Fruit fly (Drosophila melanogaster): ENCODE data around the gene CG17104.

The CG17104 gene

DNA sequence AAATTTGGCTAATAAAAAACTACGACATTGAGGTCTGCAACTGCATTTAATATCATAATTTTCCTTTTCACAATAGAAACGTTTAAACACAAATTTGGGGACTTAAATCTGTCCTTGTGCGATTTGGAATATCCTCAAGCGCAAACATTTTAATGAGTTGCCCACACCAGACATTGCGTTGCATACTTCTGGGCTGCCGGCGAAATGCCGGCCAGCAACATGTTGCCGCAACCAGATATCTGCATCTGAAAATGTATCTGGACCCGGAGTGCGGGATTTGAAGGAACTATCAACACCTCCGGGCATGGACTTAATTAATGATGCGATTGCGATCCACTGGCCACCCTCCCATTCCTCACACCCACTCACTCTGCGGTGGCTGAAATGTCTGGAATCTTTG is 22.5 kb upstream of the CG17104 start:
- TF ChIP-seq ab (GFP tag; optimal IDR thresholded peaks at IDR 0.05): no peak
- TF ChIP-seq CG17359 (tag; optimal IDR thresholded peaks at IDR 0.05): no peak
- TF ChIP-seq CG2199 (GFP tag; IDR thresholded peaks at IDR 0.05): 0 out of 3 replicates have a peak, but pooled peaks have one; percentile 30
- no peak for TF ChIP-seq Dll (GFP tag; IDR thresholded peaks at IDR 0.05; ENCODE audit: partially characterized antibody)
- TF ChIP-seq bigmax (GFP tag; optimal IDR thresholded peaks at IDR 0.05): no peak
- TF ChIP-seq CG31224 (GFP tag; IDR thresholded peaks at IDR 0.05): no peak
- no peak for TF ChIP-seq CG1832 (GFP tag; optimal IDR thresholded peaks at IDR 0.05)
- no peak for TF ChIP-seq BtbVII (GFP tag; optimal IDR thresholded peaks at IDR 0.05)
- TF ChIP-seq fd64A (GFP tag; optimal IDR thresholded peaks at IDR 0.05): no peak
- TF ChIP-seq CG2202 (tag; optimal IDR thresholded peaks at IDR 0.05): no peak
- TF ChIP-seq Rfx (GFP tag; IDR thresholded peaks at IDR 0.05): no peak
- no peak for TF ChIP-seq Side (GFP tag; optimal IDR thresholded peaks at IDR 0.05)
- no peak for TF ChIP-seq da (GFP tag; optimal IDR thresholded peaks at IDR 0.05)
- TF ChIP-seq chinmo (GFP tag; IDR thresholded peaks at IDR 0.05; ENCODE audit: partially characterized antibody): no peak
- no peak for TF ChIP-seq CG13123 (GFP tag; optimal IDR thresholded peaks at IDR 0.05)
- TF ChIP-seq CG8281 (tag; optimal IDR thresholded peaks at IDR 0.05): no peak
- TF ChIP-seq CG11456 (GFP tag; IDR thresholded peaks at IDR 0.05): no peak
- TF ChIP-seq grn (GFP tag; optimal IDR thresholded peaks at IDR 0.05): no peak
- TF ChIP-seq MBD-R2 (GFP tag; IDR thresholded peaks at IDR 0.05): no peak
- TF ChIP-seq zen (tag; optimal IDR thresholded peaks at IDR 0.05): peak; percentile 19
- TF ChIP-seq btn (GFP tag; optimal IDR thresholded peaks at IDR 0.05): no peak
- TF ChIP-seq HLHmδ (GFP tag; optimal IDR thresholded peaks at IDR 0.05): no peak
- TF ChIP-seq CG11504 (tag; optimal IDR thresholded peaks at IDR 0.05): peak; percentile 99
- no peak for TF ChIP-seq yki (optimal IDR thresholded peaks at IDR 0.05)
- no peak for TF ChIP-seq Myb (GFP tag; optimal IDR thresholded peaks at IDR 0.05)

DNA sequence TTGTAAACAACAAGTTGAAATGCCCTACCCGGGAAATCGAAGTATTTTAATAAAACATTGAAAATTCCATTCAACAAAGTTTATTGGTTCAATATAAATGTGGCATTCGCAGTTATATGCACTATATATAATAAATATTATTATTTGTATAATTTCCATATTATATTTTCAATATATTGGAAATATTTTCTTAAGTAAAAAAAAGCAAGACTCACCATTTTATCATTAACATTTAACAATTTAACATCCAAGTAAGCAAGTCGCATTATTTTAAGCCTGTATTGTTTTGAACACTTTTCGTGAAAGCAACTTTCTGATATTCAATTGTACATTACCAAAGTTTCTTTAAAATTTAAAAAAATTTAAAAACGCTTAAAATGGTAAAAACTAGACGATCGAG is 19.0 kb upstream of the CG17104 start, which contains the start of gene CG45690:
CG45690 (plus strand) TSS at position 301 of the 400 bp plus-strand sequence.
- TF ChIP-seq CG14710 (tag; optimal IDR thresholded peaks at IDR 0.05) (no peak), CG8924 (tag; optimal IDR thresholded peaks at IDR 0.05) (no peak), chm (GFP tag; IDR thresholded peaks at IDR 0.05) (no peak), jing (GFP tag; optimal IDR thresholded peaks at IDR 0.05) (no peak)

DNA sequence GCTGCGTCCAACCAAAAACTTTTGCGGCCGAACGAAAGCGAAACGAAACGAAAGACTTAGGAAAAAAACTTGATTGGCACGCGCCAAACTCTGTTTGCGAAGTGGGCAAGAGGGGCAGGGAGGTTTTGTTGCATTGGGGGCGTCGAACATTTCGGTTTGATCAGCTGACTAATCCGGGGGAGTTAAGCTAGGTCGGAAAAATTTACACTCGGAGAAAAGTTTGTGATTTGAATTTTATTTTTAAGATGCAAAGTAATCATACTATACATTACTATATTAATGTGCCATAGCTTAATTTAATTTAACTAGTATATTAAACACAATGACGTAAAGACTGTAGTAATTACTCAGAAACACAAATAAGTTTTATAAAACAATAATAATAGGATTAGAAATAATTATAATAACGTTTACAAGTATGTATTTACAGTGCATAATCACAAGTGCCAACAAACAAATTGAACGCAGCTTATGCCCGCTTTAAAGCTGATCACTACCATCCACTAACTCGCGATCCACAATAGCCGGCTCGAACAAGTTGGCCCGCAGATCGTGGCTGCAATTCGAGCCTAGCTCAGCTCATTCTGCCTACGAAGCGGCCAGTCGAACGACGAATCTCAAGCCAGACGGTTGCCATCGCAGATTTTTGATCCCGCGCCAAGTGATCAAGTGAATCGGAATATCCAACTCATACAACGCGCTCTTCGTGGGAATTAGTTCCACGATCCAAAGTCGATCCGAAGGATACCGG is 15.3 kb upstream of the CG17104 start, which contains the start of gene CG31871:
CG31871 (plus strand) TSS at position 592 of the 751 bp plus-strand sequence.
- TF ChIP-seq B-H1 (GFP tag; IDR thresholded peaks at IDR 0.05) (peak; percentile 46; the same call in 2 of the 3 replicates), CG4424 (GFP tag; optimal IDR thresholded peaks at IDR 0.05) (peak; percentile 75), CG6813 (GFP tag; optimal IDR thresholded peaks at IDR 0.05) (peak; percentile 46), CG10543 (GFP tag; optimal IDR thresholded peaks at IDR 0.05) (peak; percentile 32), Trl (optimal IDR thresholded peaks at IDR 0.05) (no peak), Trl (GFP tag; optimal IDR thresholded peaks at IDR 0.05) (no peak), CG4730 (GFP tag; IDR thresholded peaks at IDR 0.05) (peak; percentile 70), CG17359 (tag; optimal IDR thresholded peaks at IDR 0.05) (peak; percentile 81), Dip2 (GFP tag; IDR thresholded peaks at IDR 0.05) (no peak), prd (optimal IDR thresholded peaks at IDR 0.05) (no peak), prd (GFP tag; IDR thresholded peaks at IDR 0.05) (peak; percentile 67), CG32772 (GFP tag; IDR thresholded peaks at IDR 0.05) (peak; percentile 76), Rfx (GFP tag; IDR thresholded peaks at IDR 0.05) (peak; percentile 64), gem (tag; optimal IDR thresholded peaks at IDR 0.05) (peak; percentile 92), grau (tag; optimal IDR thresholded peaks at IDR 0.05) (peak; percentile 83), Asciz (GFP tag; optimal IDR thresholded peaks at IDR 0.05) (peak; percentile 77), CG11695 (GFP tag; IDR thresholded peaks at IDR 0.05) (peak; percentile 80; the same call in 2 of the 3 replicates), usp (GFP tag; optimal IDR thresholded peaks at IDR 0.05) (no peak), Hsf (GFP tag; optimal IDR thresholded peaks at IDR 0.05) (peak; percentile 30), CG9215 (GFP tag; IDR thresholded peaks at IDR 0.05) (peak; percentile 53), Gug (GFP tag; IDR thresholded peaks at IDR 0.05) (no peak), CG14050 (GFP tag; IDR thresholded peaks at IDR 0.05) (peak; percentile 29; the same call in 2 of the 3 replicates), ewg (GFP tag; optimal IDR thresholded peaks at IDR 0.05) (peak; percentile 48)
